Fruit fly (Drosophila melanogaster) whole organism, wandering third instar larva: ENCODE results near the gene CG7156.

Experiments used
- Dfd ChIP-seq: fragments of >200 bp; optimal IDR thresholded peaks from 2 replicates; lab custom pipeline; 2017; ENCODE audit warnings: missing biosample characterization, missing genetic modification characterization
- GATAd ChIP-seq: sonication (Bioruptor generic); optimal IDR thresholded peaks from 2 replicates; lab custom pipeline; 2016; ENCODE audit warnings: missing biosample characterization, missing genetic modification characterization
- Hnf4 ChIP-seq: fragments of 200-800 bp; sonication (Bioruptor generic); optimal IDR thresholded peaks from 2 replicates; lab custom pipeline; 2016; ENCODE audit warnings: missing biosample characterization, mild to moderate bottlenecking, missing genetic modification characterization
- Jra ChIP-seq: sonication (Bioruptor generic); optimal IDR thresholded peaks from 2 replicates; lab custom pipeline; 2016; ENCODE audit warnings: missing biosample characterization, missing genetic modification characterization
- Myc ChIP-seq: fragments of >200 bp; optimal IDR thresholded peaks from 2 replicates; lab custom pipeline; 2017
- N ChIP-seq: fragments of >200 bp; optimal IDR thresholded peaks from 2 replicates; lab custom pipeline; 2018; ENCODE audit warnings: missing biosample characterization, missing external identifiers, missing genetic modification characterization
- Vsx2 ChIP-seq: fragments of 200-300, 225-300 bp; sonication (Bioruptor generic); optimal IDR thresholded peaks from 2 replicates; lab custom pipeline; 2018; ENCODE audit warnings: missing biosample characterization, missing genetic modification characterization; ENCODE audit not compliant: partially characterized antibody
- br ChIP-seq: fragments of 200-800 bp; sonication (Bioruptor generic); optimal IDR thresholded peaks from 2 replicates; lab custom pipeline; 2016; ENCODE audit warnings: missing biosample characterization, missing genetic modification characterization
- dmrt93B ChIP-seq: fragments of 200-800 bp; sonication (Bioruptor generic); optimal IDR thresholded peaks from 2 replicates; lab custom pipeline; 2018; ENCODE audit warnings: missing biosample characterization, mild to moderate bottlenecking, missing genetic modification characterization
- ey ChIP-seq: fragments of 200-800 bp; sonication (Bioruptor generic); optimal IDR thresholded peaks from 2 replicates; lab custom pipeline; 2016; ENCODE audit warnings: missing biosample characterization, missing genetic modification characterization
- h ChIP-seq: fragments of 200-800 bp; sonication (Bioruptor generic); optimal IDR thresholded peaks from 3 replicates; lab custom pipeline; 2016; ENCODE audit warnings: missing biosample characterization, mild to moderate bottlenecking, missing genetic modification characterization
- psq ChIP-seq: fragments of 200-800 bp; sonication (Bioruptor generic); optimal IDR thresholded peaks from 3 replicates; lab custom pipeline; 2017; ENCODE audit warnings: missing biosample characterization, mild to moderate bottlenecking, missing genetic modification characterization, moderate library complexity

- TF ChIP-seq psq (GFP tag; lab: Kevin White, UChicago): no peak
- TF ChIP-seq br: no peak
- no peak for TF ChIP-seq Hnf4 (GFP tag; lab: Kevin White, UChicago)
- TF ChIP-seq GATAd: no peak
- TF ChIP-seq Myc (lab: Kevin White, UChicago): no peak
- no peak for TF ChIP-seq dmrt93B
- no peak for TF ChIP-seq Vsx2
- TF ChIP-seq Dfd (GFP tag; lab: Kevin White, UChicago): no peak
- TF ChIP-seq Jra (GFP tag; lab: Kevin White, UChicago): no peak
- peak; percentile 79 for TF ChIP-seq h
- TF ChIP-seq N (GFP tag; lab: Kevin White, UChicago): no peak
- no peak for TF ChIP-seq ey
These were observed 35.4 kb upstream of the CG7156 start for dm6 chr3R:18277406-18277805.
